Worm (Caenorhabditis elegans): Measurements from ENCODE around the gene his-2.

ce11 chrV:16029237-16029636 is 12.8 kb downstream of the his-2 start:
- TF ChIP-seq sptf-1 (tag; optimal IDR thresholded peaks at IDR 0.05) = no peak
- no peak for TF ChIP-seq pqm-1 (tag; optimal IDR thresholded peaks at IDR 0.05)
- TF ChIP-seq lin-15B (tag; optimal IDR thresholded peaks at IDR 0.05) = no peak
- no peak for TF ChIP-seq tbx-2 (tag; optimal IDR thresholded peaks at IDR 0.05)
- no peak for TF ChIP-seq nhr-11 (tag; optimal IDR thresholded peaks at IDR 0.05)
- no peak for TF ChIP-seq tlp-1 (tag; optimal IDR thresholded peaks at IDR 0.05)
- no peak for TF ChIP-seq dpl-1 (GFP tag; optimal IDR thresholded peaks at IDR 0.05)
